Worm (Caenorhabditis elegans) whole organism, L4 larva: ENCODE results near the gene idh-1.

Source experiments
- T20F7.1 ChIP-seq: fragments of 200-800 bp; sonication (Bioruptor generic); optimal IDR thresholded peaks from 2 replicates; lab custom pipeline; 2018; ENCODE audit warnings: mild to moderate bottlenecking, missing genetic modification characterization, missing compliant biosample characterization
- ZK546.5 ChIP-seq, 2 experiments: sonication (generic microtip); optimal IDR thresholded peaks; 2 replicates each; lab custom pipeline; 2017; ENCODE audit warnings: missing biosample characterization in 2 of 2, missing genetic modification characterization in 2 of 2
- aha-1 ChIP-seq: fragments of 150-350 bp; peaks from one replicate; lab custom pipeline; 2014; ENCODE audit warnings: missing biosample characterization, missing genetic modification characterization
- aly-2 ChIP-seq: sonication (generic microtip); optimal IDR thresholded peaks from 2 replicates; lab custom pipeline; 2018; ENCODE audit warnings: missing biosample characterization, missing genetic modification characterization
- arid-1 ChIP-seq: fragments of 200-800 bp; sonication (Bioruptor generic); conservative IDR thresholded peaks from 2 replicates; pipeline ENCODE4 v1.3.6; 2022; ENCODE audit warnings: missing genetic modification reagents, missing genetic modification characterization, missing compliant biosample characterization
- ceh-28 ChIP-seq: fragments of 150-350 bp; optimal IDR thresholded peaks from 2 replicates; lab custom pipeline; 2014; ENCODE audit warnings: missing biosample characterization, missing genetic modification reagents, missing genetic modification characterization
- daf-16 ChIP-seq, 3 experiments: sonication (generic microtip); optimal IDR thresholded peaks; 2 replicates each; lab custom pipeline; 2016 to 2017; ENCODE audit warnings: missing genetic modification characterization in 3 of 3, missing genetic modification reagents in 3 of 3, mild to moderate bottlenecking in 2 of 3, missing compliant biosample characterization in 2 of 3, missing biosample characterization in 1 of 3, moderate library complexity in 1 of 3
- dmd-6 ChIP-seq: fragments of 200-800 bp; sonication (Bioruptor generic); IDR thresholded peaks from 2 replicates; pipeline ENCODE4 v1.3.6; 2022; ENCODE audit warnings: missing genetic modification reagents, missing genetic modification characterization, missing compliant biosample characterization
- dve-1 ChIP-seq: sonication (generic microtip); optimal IDR thresholded peaks from 2 replicates; lab custom pipeline; 2017; ENCODE audit warnings: antibody characterized with exemption, mild to moderate bottlenecking, missing genetic modification characterization, missing compliant biosample characterization; ENCODE audit not compliant: insufficient read depth
- fos-1 ChIP-seq: fragments of 150-350 bp; optimal IDR thresholded peaks from 2 replicates; lab custom pipeline; 2014; ENCODE audit warnings: missing biosample characterization, missing genetic modification characterization
- lin-1 ChIP-seq: fragments of 200-800 bp; sonication (Bioruptor generic); IDR thresholded peaks from 2 replicates; pipeline ENCODE4 v1.3.6; 2022; ENCODE audit warnings: missing genetic modification reagents, missing genetic modification characterization, missing compliant biosample characterization
- lsy-2 ChIP-seq, 2 experiments: fragments of 150-350 bp in 1 of 2; sonication (generic microtip) in 1 of 2; optimal IDR thresholded peaks; 2 replicates each; lab custom pipeline; 2014 to 2017; ENCODE audit warnings: missing biosample characterization in 2 of 2, missing genetic modification characterization in 2 of 2
- madf-9 ChIP-seq: fragments of 200-800 bp; sonication (Bioruptor generic); conservative IDR thresholded peaks from 2 replicates; pipeline ENCODE4 v1.3.6; 2022; ENCODE audit warnings: missing genetic modification reagents, missing genetic modification characterization, missing compliant biosample characterization
- mdl-1 ChIP-seq, 2 experiments: fragments of 150-350 bp in 1 of 2; sonication (generic microtip) in 1 of 2; optimal IDR thresholded peaks; 2 replicates each; lab custom pipeline; 2014 to 2017; ENCODE audit warnings: missing biosample characterization in 2 of 2, missing genetic modification characterization in 2 of 2
- mep-1 ChIP-seq: fragments of 150-350 bp; sonication (generic microtip); optimal IDR thresholded peaks from 3 replicates; lab custom pipeline; 2014; ENCODE audit warnings: missing biosample characterization, missing genetic modification characterization
- nhr-28 ChIP-seq: fragments of 150-350 bp; optimal IDR thresholded peaks from 2 replicates; lab custom pipeline; 2014; ENCODE audit warnings: missing biosample characterization, missing genetic modification characterization
- php-3 ChIP-seq: fragments of 200-800 bp; sonication (Bioruptor generic); IDR thresholded peaks from 2 replicates; pipeline ENCODE4 v1.3.6; 2022; ENCODE audit warnings: missing genetic modification reagents, missing genetic modification characterization, missing compliant biosample characterization
- pqm-1 ChIP-seq: sonication (generic microtip); optimal IDR thresholded peaks from 2 replicates; lab custom pipeline; 2017; ENCODE audit warnings: missing biosample characterization, missing genetic modification characterization
- rbr-2 ChIP-seq: sonication (generic microtip); optimal IDR thresholded peaks from 2 replicates; lab custom pipeline; 2016; ENCODE audit warnings: missing genotype, missing genetic modification characterization, missing compliant biosample characterization
- sdz-12 ChIP-seq: fragments of 200-800 bp; sonication (Bioruptor generic); optimal IDR thresholded peaks from 2 replicates; lab custom pipeline; 2018; ENCODE audit warnings: mild to moderate bottlenecking, missing genetic modification characterization, missing compliant biosample characterization
- snpc-1.2 ChIP-seq: fragments of 200-800 bp; sonication (Bioruptor generic); IDR thresholded peaks from 2 replicates; pipeline ENCODE4 v1.3.6; 2022; ENCODE audit warnings: missing genetic modification reagents, missing genetic modification characterization, missing compliant biosample characterization
- unc-130 ChIP-seq: sonication (generic microtip); optimal IDR thresholded peaks from 2 replicates; lab custom pipeline; 2016; ENCODE audit warnings: missing genetic modification reagents, missing genetic modification characterization, missing compliant biosample characterization

idh-1 gene

DNA sequence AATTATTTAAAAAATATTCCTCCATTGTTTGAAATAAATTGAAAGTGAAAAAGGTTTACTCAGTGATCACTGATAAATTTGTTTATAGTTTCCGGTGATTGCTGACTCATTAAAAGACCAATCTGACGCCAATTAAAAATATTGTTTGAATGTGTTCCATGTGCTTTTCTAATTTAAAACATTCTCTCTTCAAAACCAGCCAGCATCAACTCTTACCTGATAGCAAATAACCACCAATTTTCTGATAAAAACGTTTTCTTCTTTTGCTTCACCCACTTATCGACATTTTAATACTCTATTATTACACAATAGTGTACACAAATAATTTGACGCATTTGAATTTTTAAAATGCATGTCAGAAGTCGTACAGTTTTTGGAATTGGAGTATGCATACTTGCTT lies 39.2 kb downstream of the idh-1 start, which contains the start of gene F56D5.6:
TSS of gene F56D5.6 (plus strand) at position 208 of the 400 bp plus-strand sequence.
- 0 out of 2 replicates have a peak, but pooled peaks have one; percentile 31 for TF ChIP-seq php-3 (GFP tag; lab: Robert Waterston, UW)
- TF ChIP-seq aha-1 (tag; lab: Kevin White, UChicago), result peak; percentile 58
- TF ChIP-seq arid-1, result no peak
- peak; percentile 68 for TF ChIP-seq pqm-1 (tag; lab: Kevin White, UChicago)
- 0 out of 2 replicates have a peak, but pooled peaks have one; percentile 27 for TF ChIP-seq lin-1 (GFP tag; lab: Robert Waterston, UW)
- TF ChIP-seq daf-16 (GFP tag; optimal IDR thresholded peaks at IDR 0.05; lab: Kevin White, UChicago), result no peak
- peak; percentile 88 for TF ChIP-seq daf-16 (tag; optimal IDR thresholded peaks at IDR 0.05; lab: Kevin White, UChicago)
- TF ChIP-seq dmd-6, result peak; percentile 14; the same call in 1 of the 2 replicates
- TF ChIP-seq nhr-28, result peak; percentile 78
- TF ChIP-seq rbr-2 (tag; lab: Kevin White, UChicago), result no peak
- TF ChIP-seq T20F7.1 (GFP tag; lab: Kevin White, UChicago), result no peak
- peak; percentile 71 for TF ChIP-seq dve-1 (tag; lab: Kevin White, UChicago)

DNA sequence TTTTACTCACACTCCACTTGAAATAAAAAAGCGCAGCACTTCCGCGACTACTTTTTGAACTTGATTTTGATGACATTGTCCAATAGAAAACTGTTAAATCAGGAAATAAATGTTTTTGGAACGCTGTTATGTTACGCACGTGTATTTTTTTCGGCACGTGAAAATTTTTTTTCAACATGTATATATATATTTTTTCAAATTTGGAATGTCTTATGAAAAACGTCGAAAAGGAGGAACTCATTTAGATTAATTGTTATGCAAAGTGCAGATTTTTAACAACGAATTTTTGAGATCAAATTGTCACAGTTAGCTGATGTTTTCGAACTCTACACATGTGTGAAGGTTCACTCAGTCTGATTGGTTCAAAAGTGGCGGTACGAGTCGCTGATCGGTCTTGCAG lies 42.4 kb downstream of the idh-1 start, which contains the start of gene F56D5.2:
TSS of gene F56D5.2 (minus strand) at position 101 of the 400 bp plus-strand sequence.
- TF ChIP-seq fos-1 (tag; lab: Kevin White, UChicago), result no peak
- TF ChIP-seq aha-1 (tag; lab: Kevin White, UChicago), result peak; percentile 66

DNA sequence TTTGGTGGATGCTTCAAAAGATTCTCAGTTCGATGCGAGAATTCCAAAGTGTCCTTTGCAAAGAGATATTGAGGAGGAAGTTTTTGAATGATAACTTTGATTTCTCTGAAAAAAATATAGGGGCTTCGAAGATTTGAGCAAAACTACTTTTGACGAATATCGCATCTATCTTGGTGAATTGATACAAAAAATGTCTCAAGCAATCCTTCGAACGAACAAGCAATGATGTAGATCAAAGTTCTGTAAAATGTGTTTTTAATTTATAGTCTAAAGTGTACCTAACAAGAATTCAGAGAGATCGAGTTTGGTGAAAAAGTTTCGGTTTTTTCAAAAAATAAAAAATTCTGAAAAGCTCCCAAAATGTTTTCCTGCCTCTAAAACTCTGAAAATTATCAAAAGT lies 43.6 kb downstream of the idh-1 start, which contains the start of gene F56D5.3:
TSS of gene F56D5.3 (plus strand) at position 301 of the 400 bp plus-strand sequence.
- TF ChIP-seq ceh-28 (tag; lab: Kevin White, UChicago) (no peak), lsy-2 (tag; optimal IDR thresholded peaks at IDR 0.05; lab: Kevin White, UChicago) (no peak), ZK546.5 (tag; optimal IDR thresholded peaks at IDR 0.05; lab: Kevin White, UChicago) (no peak), aly-2 (tag; lab: Kevin White, UChicago) (no peak), mdl-1 (tag; optimal IDR thresholded peaks at IDR 0.05; lab: Kevin White, UChicago) (no peak), unc-130 (GFP tag; lab: Kevin White, UChicago) (no peak), mep-1 (tag; lab: Kevin White, UChicago) (no peak)
- TF ChIP-seq, all 104 proteins: peak for 0

DNA sequence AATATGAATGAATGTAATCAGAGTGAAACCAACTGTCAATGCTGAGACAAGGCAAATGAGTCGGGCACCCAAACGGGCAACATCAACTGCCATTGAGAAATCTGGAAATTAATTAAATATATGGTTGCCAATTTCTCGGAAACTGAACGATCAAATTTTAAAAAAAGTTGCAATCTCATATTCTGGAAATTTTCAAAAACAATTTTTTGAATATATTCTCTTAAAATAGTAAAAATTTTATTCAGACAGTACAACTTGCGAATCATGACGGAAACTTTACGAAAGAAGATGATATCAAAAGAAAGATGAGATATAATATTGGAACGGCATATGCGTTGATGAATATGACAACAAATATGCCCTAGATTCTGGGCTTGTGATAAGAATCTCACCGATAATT lies 44.8 kb downstream of the idh-1 start, which contains the start of gene col-121:
TSS of gene col-121 (minus strand) at position 101 of the 400 bp plus-strand sequence.
- no peak for TF ChIP-seq madf-9
- no peak for TF ChIP-seq sdz-12
- TF ChIP-seq snpc-1.2 (GFP tag; lab: Robert Waterston, UW), result no peak
